Worm (Caenorhabditis elegans) whole organism, L2 larva: ENCODE results near the gene ifas-2.

Experiments
- C34F6.9 ChIP-seq: fragments of 150-350 bp; optimal IDR thresholded peaks from 2 replicates; lab custom pipeline; 2014; ENCODE audit warnings: missing biosample characterization, missing genetic modification characterization
- R02D3.7 ChIP-seq: fragments of 150-350 bp; optimal IDR thresholded peaks from 2 replicates; lab custom pipeline; 2014; ENCODE audit warnings: missing biosample characterization, missing genetic modification characterization
- alr-1 ChIP-seq: fragments of 150-350 bp; optimal IDR thresholded peaks from 2 replicates; lab custom pipeline; 2014; ENCODE audit warnings: missing biosample characterization, missing genetic modification characterization
- aly-2 ChIP-seq: fragments of 150-350 bp; optimal IDR thresholded peaks from 2 replicates; lab custom pipeline; 2014; ENCODE audit warnings: missing biosample characterization, missing genetic modification characterization
- ama-1 ChIP-seq: fragments of 150-350 bp; optimal IDR thresholded peaks from 2 replicates; lab custom pipeline; 2018; ENCODE audit warnings: inconsistent platforms
- ceh-16 ChIP-seq: fragments of 150-350 bp; optimal IDR thresholded peaks from 2 replicates; lab custom pipeline; 2014; ENCODE audit warnings: missing biosample characterization, missing genetic modification characterization
- ceh-82 ChIP-seq: fragments of 150-350 bp; optimal IDR thresholded peaks from 2 replicates; lab custom pipeline; 2014; ENCODE audit warnings: missing biosample characterization, missing genetic modification characterization
- crh-2 ChIP-seq: sonication (generic microtip); optimal IDR thresholded peaks from 2 replicates; lab custom pipeline; 2017; ENCODE audit warnings: missing biosample characterization, missing genetic modification characterization
- dmd-4 ChIP-seq: sonication (generic microtip); optimal IDR thresholded peaks from 2 replicates; lab custom pipeline; 2017; ENCODE audit warnings: missing biosample characterization, missing genetic modification characterization
- elt-3 ChIP-seq: sonication (generic microtip); optimal IDR thresholded peaks from 2 replicates; lab custom pipeline; 2017; ENCODE audit warnings: missing biosample characterization, missing genetic modification characterization
- fos-1 ChIP-seq: fragments of 150-350 bp; optimal IDR thresholded peaks from 2 replicates; lab custom pipeline; 2014; ENCODE audit warnings: missing biosample characterization, missing genetic modification characterization
- lin-11 ChIP-seq: fragments of 150-350 bp; sonication (generic microtip); optimal IDR thresholded peaks from 2 replicates; lab custom pipeline; 2014; ENCODE audit warnings: missing biosample characterization, missing genetic modification characterization, inconsistent platforms, mixed read lengths
- lin-13 ChIP-seq: fragments of 150-350 bp; optimal IDR thresholded peaks from 2 replicates; lab custom pipeline; 2014; ENCODE audit warnings: missing biosample characterization, missing genetic modification reagents, missing genetic modification characterization
- lin-39 ChIP-seq: fragments of 150-350 bp; optimal IDR thresholded peaks from 2 replicates; lab custom pipeline; 2014; ENCODE audit warnings: missing biosample characterization, missing genetic modification reagents, missing genetic modification characterization
- mab-5 ChIP-seq: fragments of 150-350 bp; optimal IDR thresholded peaks from 2 replicates; lab custom pipeline; 2014; ENCODE audit warnings: missing biosample characterization, missing genetic modification characterization
- mbf-1 ChIP-seq: sonication (generic microtip); optimal IDR thresholded peaks from 2 replicates; lab custom pipeline; 2017; ENCODE audit warnings: missing biosample characterization, missing genetic modification characterization
- mdl-1 ChIP-seq, 2 experiments: fragments of 150-350 bp in 1 of 2; sonication (generic microtip) in 1 of 2; optimal IDR thresholded peaks; 2 replicates each; lab custom pipeline; 2017; ENCODE audit warnings: missing biosample characterization in 2 of 2, missing genetic modification characterization in 2 of 2
- nhr-10 ChIP-seq: sonication (generic microtip); optimal IDR thresholded peaks from 2 replicates; lab custom pipeline; 2017; ENCODE audit warnings: missing biosample characterization, missing genetic modification characterization
- nhr-11 ChIP-seq: fragments of 150-350 bp; optimal IDR thresholded peaks from 2 replicates; lab custom pipeline; 2014; ENCODE audit warnings: missing biosample characterization, missing genetic modification characterization
- nhr-12 ChIP-seq: fragments of 150-350 bp; optimal IDR thresholded peaks from 2 replicates; lab custom pipeline; 2014; ENCODE audit warnings: missing biosample characterization, missing genetic modification characterization
- nhr-21 ChIP-seq: fragments of 150-350 bp; optimal IDR thresholded peaks from 2 replicates; lab custom pipeline; 2014; ENCODE audit warnings: missing biosample characterization, missing genetic modification characterization
- nhr-237 ChIP-seq: fragments of 150-350 bp; optimal IDR thresholded peaks from 2 replicates; lab custom pipeline; 2014; ENCODE audit warnings: missing biosample characterization, missing genetic modification characterization
- nhr-25 ChIP-seq: fragments of 150-350 bp; sonication (generic microtip); optimal IDR thresholded peaks from 3 replicates; lab custom pipeline; 2014; ENCODE audit warnings: missing biosample characterization, missing genetic modification characterization
- nhr-6 ChIP-seq: fragments of 150-350 bp; optimal IDR thresholded peaks from 2 replicates; lab custom pipeline; 2014; ENCODE audit warnings: missing biosample characterization, missing genetic modification characterization
- nhr-77 ChIP-seq: fragments of 150-350 bp; optimal IDR thresholded peaks from 2 replicates; lab custom pipeline; 2014; ENCODE audit warnings: missing biosample characterization, missing genetic modification characterization
- sem-4 ChIP-seq: fragments of 150-350 bp; optimal IDR thresholded peaks from 2 replicates; lab custom pipeline; 2014; ENCODE audit warnings: missing biosample characterization, missing genetic modification reagents, missing genetic modification characterization
- skn-1 ChIP-seq: sonication (generic microtip); optimal IDR thresholded peaks from 2 replicates; lab custom pipeline; 2017; ENCODE audit warnings: missing biosample characterization, missing genetic modification characterization
- snpc-4 ChIP-seq: fragments of 150-350 bp; optimal IDR thresholded peaks from 2 replicates; lab custom pipeline; 2014; ENCODE audit warnings: missing biosample characterization, missing genetic modification characterization
- unc-39 ChIP-seq: fragments of 150-350 bp; optimal IDR thresholded peaks from 2 replicates; lab custom pipeline; 2014; ENCODE audit warnings: missing biosample characterization, missing genetic modification characterization
- unc-55 ChIP-seq: fragments of 150-350 bp; sonication (generic microtip); optimal IDR thresholded peaks from 3 replicates; lab custom pipeline; 2014; ENCODE audit warnings: missing biosample characterization, missing genetic modification reagents, missing genetic modification characterization
- ztf-1 ChIP-seq: fragments of 200-800 bp; sonication (Bioruptor generic); conservative IDR thresholded peaks from 2 replicates; pipeline ENCODE4 v1.3.6; 2022; ENCODE audit warnings: missing genetic modification characterization, missing compliant biosample characterization
- ztf-11 ChIP-seq: sonication (generic microtip); optimal IDR thresholded peaks from 2 replicates; lab custom pipeline; 2017; ENCODE audit warnings: missing biosample characterization, missing genetic modification characterization
- ztf-4 ChIP-seq: fragments of 150-350 bp; optimal IDR thresholded peaks from 2 replicates; lab custom pipeline; 2014; ENCODE audit warnings: missing biosample characterization, missing genetic modification characterization

Gene ifas-2

DNA sequence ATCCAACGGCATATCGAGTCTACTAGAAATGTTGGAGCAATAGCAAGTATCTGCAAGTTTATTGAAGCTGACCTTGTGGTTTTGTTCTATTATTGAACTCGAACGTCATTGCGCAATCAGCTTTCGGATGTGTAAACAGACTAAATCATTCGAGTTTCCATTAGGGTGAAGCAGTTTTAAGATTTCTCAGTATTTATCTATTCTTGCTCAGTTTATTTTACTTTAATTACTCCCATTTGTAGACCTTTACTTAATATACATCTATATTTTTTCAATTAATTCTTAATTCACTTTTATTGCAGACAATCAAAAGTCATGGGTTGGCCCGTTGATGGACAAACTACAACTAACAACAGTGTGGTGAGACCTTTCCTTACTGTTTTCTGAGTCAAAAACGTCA, 8.0 kb downstream of the ifas-2 start, which contains the start of gene F09C6.14:
TSS of gene F09C6.14 (plus strand) at position 301 of the 400 bp plus-strand sequence.
- TF ChIP-seq nhr-12 (tag; lab: Kevin White, UChicago) (no peak), nhr-77 (tag; lab: Kevin White, UChicago) (no peak), nhr-21 (tag; lab: Kevin White, UChicago) (no peak), dmd-4 (tag; lab: Kevin White, UChicago) (no peak), mab-5 (tag; lab: Kevin White, UChicago) (no peak), nhr-6 (tag; lab: Kevin White, UChicago) (no peak), ceh-82 (no peak), ztf-4 (tag; lab: Kevin White, UChicago) (no peak)
- TF ChIP-seq, all 48 proteins: peak for 0

DNA sequence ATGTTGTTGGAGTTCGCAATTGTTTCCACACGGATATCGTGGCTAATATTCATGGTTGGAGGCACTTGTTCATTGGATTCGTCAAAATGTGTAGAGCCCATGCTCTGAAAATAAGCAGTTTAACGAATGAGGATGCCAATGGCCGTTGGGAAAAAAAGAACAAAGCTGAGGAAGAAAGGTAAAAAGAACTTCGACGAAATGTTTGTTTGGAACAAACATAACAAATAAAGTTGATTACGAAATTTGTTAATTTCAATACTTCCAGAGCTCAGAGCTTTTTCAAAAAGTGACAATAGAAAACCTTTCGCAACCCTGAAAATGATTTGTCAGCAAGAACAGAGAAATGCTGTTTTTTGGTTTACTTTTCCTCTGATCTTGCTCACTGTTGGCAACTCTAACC, 8.6 kb downstream of the ifas-2 start, which contains the start of gene F09C6.3:
TSS of gene F09C6.3 (minus strand) at position 101 of the 400 bp plus-strand sequence.
- no peak for TF ChIP-seq nhr-77 (tag; lab: Kevin White, UChicago)
- no peak for TF ChIP-seq nhr-10 (tag; lab: Kevin White, UChicago)
- TF ChIP-seq ztf-1 (GFP tag; lab: Robert Waterston, UW), result no peak
- no peak for TF ChIP-seq mdl-1 (tag; optimal IDR thresholded peaks at IDR 0.05; lab: Kevin White, UChicago)
- no peak for TF ChIP-seq ama-1 (lab: Kevin White, UChicago)
- TF ChIP-seq nhr-237 (tag; lab: Kevin White, UChicago), result no peak
- no peak for TF ChIP-seq elt-3
- TF ChIP-seq nhr-25 (tag; lab: Kevin White, UChicago), result no peak
- TF ChIP-seq R02D3.7 (tag; lab: Kevin White, UChicago), result no peak
- TF ChIP-seq ceh-16 (tag; lab: Kevin White, UChicago), result no peak
- no peak for TF ChIP-seq lin-11 (tag; lab: Kevin White, UChicago)
- TF ChIP-seq unc-39 (tag; lab: Kevin White, UChicago), result no peak
- no peak for TF ChIP-seq dmd-4 (tag; lab: Kevin White, UChicago)
- TF ChIP-seq lin-39 (tag; lab: Kevin White, UChicago), result no peak
- no peak for TF ChIP-seq aly-2 (tag; lab: Kevin White, UChicago)
- no peak for TF ChIP-seq ceh-82
- TF ChIP-seq ztf-11, result no peak

DNA sequence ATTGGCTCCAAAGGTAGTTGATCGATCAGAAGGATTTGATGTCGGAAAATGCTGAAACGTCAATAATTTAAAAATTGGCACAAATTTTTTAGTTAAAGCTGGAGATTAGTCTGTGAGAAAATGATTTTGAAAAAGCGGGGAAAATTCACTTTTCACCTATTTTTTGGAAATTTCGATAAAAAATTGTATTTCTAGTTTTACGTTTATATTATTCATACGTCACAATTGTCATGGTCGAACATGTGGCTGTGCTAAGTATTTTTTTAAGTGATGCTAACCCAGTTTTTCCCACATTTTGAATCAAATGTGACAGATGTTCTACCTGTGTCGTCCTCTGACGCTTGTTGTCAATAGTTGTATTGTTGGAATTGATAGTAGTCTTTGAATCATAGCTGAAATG, 9.2 kb downstream of the ifas-2 start:
- TF ChIP-seq unc-55 (no peak), lin-11 (tag; lab: Kevin White, UChicago) (no peak), C34F6.9 (tag; lab: Kevin White, UChicago) (no peak), R02D3.7 (tag; lab: Kevin White, UChicago) (no peak), lin-13 (GFP tag; lab: Kevin White, UChicago) (no peak), crh-2 (no peak), skn-1 (tag; lab: Kevin White, UChicago) (no peak), nhr-11 (tag; lab: Kevin White, UChicago) (no peak), nhr-237 (tag; lab: Kevin White, UChicago) (no peak), ztf-1 (GFP tag; lab: Robert Waterston, UW) (no peak)

DNA sequence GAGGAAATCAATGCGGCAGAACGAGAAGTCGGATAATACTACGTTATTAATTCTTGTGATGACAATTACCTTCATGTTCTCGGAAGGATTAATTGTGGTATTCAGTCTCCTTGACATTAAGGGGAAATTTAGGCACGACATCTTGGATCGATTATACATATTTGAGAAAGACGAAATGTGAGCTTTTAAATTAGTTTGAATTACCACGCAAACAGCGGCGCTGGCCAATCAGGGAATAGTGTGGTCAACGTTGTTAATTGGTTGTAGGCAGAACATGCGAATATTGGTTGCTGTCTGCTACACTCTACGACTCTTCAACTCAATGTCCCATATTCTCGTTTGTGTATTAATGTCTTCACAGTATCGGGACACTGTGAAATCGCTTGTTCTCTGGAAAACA, 13.7 kb downstream of the ifas-2 start, which contains the start of gene F49A5.10:
TSS of gene F49A5.10 (plus strand) at position 301 of the 400 bp plus-strand sequence.
- TF ChIP-seq R02D3.7 (tag; lab: Kevin White, UChicago), result no peak

DNA sequence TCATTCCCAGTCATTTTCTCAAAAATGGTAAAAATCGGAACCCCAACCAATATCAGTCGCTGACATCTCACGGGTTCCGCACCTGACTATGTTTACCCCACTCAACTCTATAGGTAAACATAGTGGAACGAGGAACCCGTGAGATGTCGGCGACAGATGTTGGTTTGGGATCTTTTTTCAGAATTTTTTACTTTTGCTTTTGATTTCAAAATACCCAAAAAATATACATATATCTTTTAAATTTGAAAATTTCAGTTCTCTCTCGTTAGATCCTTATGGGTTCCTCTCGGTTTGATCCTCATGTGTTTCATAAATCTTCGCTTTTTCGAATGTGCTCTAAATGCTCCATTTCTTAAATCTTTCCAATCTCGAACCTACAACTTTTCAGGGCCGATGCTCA, 15.0 kb downstream of the ifas-2 start, which contains the start of gene srw-23:
TSS of gene srw-23 (plus strand) at position 301 of the 400 bp plus-strand sequence.
- TF ChIP-seq alr-1 (tag; lab: Kevin White, UChicago) (no peak), lin-39 (tag; lab: Kevin White, UChicago) (no peak), lin-11 (tag; lab: Kevin White, UChicago) (no peak), unc-55 (no peak), unc-39 (tag; lab: Kevin White, UChicago) (no peak), mbf-1 (tag; lab: Kevin White, UChicago) (no peak), mab-5 (tag; lab: Kevin White, UChicago) (no peak), fos-1 (tag; lab: Kevin White, UChicago) (no peak), aly-2 (tag; lab: Kevin White, UChicago) (no peak), dmd-4 (tag; lab: Kevin White, UChicago) (no peak), sem-4 (tag; lab: Kevin White, UChicago) (no peak), snpc-4 (tag; lab: Kevin White, UChicago) (no peak)
